Worm (Caenorhabditis elegans): Measurements from ENCODE around the gene Y24D9A.7.

- TF ChIP-seq ama-1 (optimal IDR thresholded peaks at IDR 0.05) = no peak
- peak; percentile 62 for TF ChIP-seq ceh-14 (tag; optimal IDR thresholded peaks at IDR 0.05)
- TF ChIP-seq nhr-11 (tag; optimal IDR thresholded peaks at IDR 0.05) = no peak
These were observed 14.5 kb downstream of the Y24D9A.7 start, which contains the start of the genes rpl-7A and set-21 for ce11 chrIV:4390438-4390894.
